Fruit fly (Drosophila melanogaster) whole organism, embryonic: ENCODE results near the gene Fur2.

Experiments used
- Atf3 ChIP-seq: fragments of 200-800 bp; sonication (Bioruptor generic); optimal IDR thresholded peaks from 3 replicates; lab custom pipeline; 2016; ENCODE audit warnings: missing biosample characterization, missing genetic modification characterization
- Awh ChIP-seq: fragments of 200-800 bp; sonication (Bioruptor generic); IDR thresholded peaks from 2 replicates; pipeline ENCODE4, ENCODE4 v1.3.6; 2022; ENCODE audit warnings: missing biosample characterization, missing genetic modification characterization
- Bteb2 ChIP-seq: fragments of 200-800 bp; sonication (Bioruptor generic); optimal IDR thresholded peaks from 2 replicates; lab custom pipeline; 2016; ENCODE audit warnings: missing biosample characterization, missing genetic modification characterization
- CG10321 ChIP-seq: fragments of 200-800 bp; sonication (Bioruptor generic); IDR thresholded peaks from 2 replicates; pipeline ENCODE4 v1.3.6; 2022; ENCODE audit warnings: missing biosample characterization, missing genetic modification characterization
- CG12104 ChIP-seq: fragments of 200-800 bp; sonication (Bioruptor generic); optimal IDR thresholded peaks from 3 replicates; lab custom pipeline; 2016; ENCODE audit warnings: missing biosample characterization, missing genetic modification characterization
- CG12769 ChIP-seq: fragments of 200-800 bp; sonication (Bioruptor generic); optimal IDR thresholded peaks from 2 replicates; lab custom pipeline; 2019; ENCODE audit warnings: missing biosample characterization, mild to moderate bottlenecking, missing genetic modification characterization, moderate library complexity
- CG14014 ChIP-seq: fragments of 200-800 bp; sonication (Bioruptor generic); IDR thresholded peaks from 2 replicates; pipeline ENCODE4 v1.3.6; 2022; ENCODE audit warnings: missing biosample characterization, missing genetic modification characterization
- CG15696 ChIP-seq: fragments of 200-800 bp; sonication (Bioruptor generic); optimal IDR thresholded peaks from 2 replicates; lab custom pipeline; 2019; ENCODE audit warnings: missing biosample characterization, mild to moderate bottlenecking, missing genetic modification characterization, moderate library complexity
- CG18476 ChIP-seq: fragments of 200-800 bp; sonication (Bioruptor generic); optimal IDR thresholded peaks from 2 replicates; lab custom pipeline; 2016; ENCODE audit warnings: missing biosample characterization, mild to moderate bottlenecking, missing genetic modification characterization
- CG2202 ChIP-seq: fragments of 200-800 bp; sonication (Bioruptor generic); optimal IDR thresholded peaks from 2 replicates; lab custom pipeline; 2018; ENCODE audit warnings: missing biosample characterization, mild to moderate bottlenecking, missing genetic modification characterization
- CG31224 ChIP-seq: fragments of 200-800 bp; sonication (Bioruptor generic); IDR thresholded peaks from 2 replicates; pipeline ENCODE4 v1.3.6; 2022; ENCODE audit warnings: missing biosample characterization, missing genetic modification characterization
- CG34224 ChIP-seq: fragments of 200-800 bp; sonication (Bioruptor generic); IDR thresholded peaks from 3 replicates; pipeline ENCODE4 v1.3.6; 2022; ENCODE audit warnings: missing biosample characterization, missing genetic modification characterization; ENCODE audit not compliant: partially characterized antibody
- CG5180 ChIP-seq: fragments of 200-800 bp; sonication (Bioruptor generic); optimal IDR thresholded peaks from 3 replicates; lab custom pipeline; 2017; ENCODE audit warnings: missing biosample characterization, missing genetic modification characterization, mild to moderate bottlenecking, moderate library complexity, missing genetic modification reagents
- CG5245 ChIP-seq: fragments of 200-800 bp; sonication (Bioruptor generic); optimal IDR thresholded peaks from 3 replicates; lab custom pipeline; 2016; ENCODE audit warnings: missing biosample characterization, missing genetic modification characterization
- CG6175 ChIP-seq: fragments of 200-800 bp; sonication (Bioruptor generic); IDR thresholded peaks from 3 replicates; pipeline ENCODE4 v1.3.6; 2022; ENCODE audit warnings: missing biosample characterization, missing genetic modification characterization
- CG8359 ChIP-seq: fragments of 200-800 bp; sonication (Bioruptor generic); optimal IDR thresholded peaks from 2 replicates; lab custom pipeline; 2017; ENCODE audit warnings: missing biosample characterization, mild to moderate bottlenecking, missing genetic modification characterization, borderline replicate concordance
- Dek ChIP-seq: fragments of 200-800 bp; sonication (Bioruptor generic); optimal IDR thresholded peaks from 3 replicates; lab custom pipeline; 2019; ENCODE audit warnings: missing biosample characterization, mild to moderate bottlenecking, missing genetic modification characterization, moderate library complexity
- Dfd ChIP-seq, 2 experiments: fragments of >200 bp; optimal IDR thresholded peaks; 2 replicates each; lab custom pipeline; 2017; ENCODE audit warnings: missing biosample characterization in 2 of 2, missing genetic modification characterization in 2 of 2
- Dip2 ChIP-seq: fragments of 200-800 bp; sonication (Bioruptor generic); IDR thresholded peaks from 2 replicates; pipeline ENCODE4 v1.3.6; 2022; ENCODE audit warnings: missing biosample characterization, missing genetic modification characterization
- Dp ChIP-seq: fragments of 200-800 bp; sonication (Bioruptor generic); optimal IDR thresholded peaks from 2 replicates; lab custom pipeline; 2018; ENCODE audit warnings: missing biosample characterization, mild to moderate bottlenecking, missing genetic modification characterization, moderate library complexity
- Drgx ChIP-seq: fragments of 200-800 bp; sonication (Bioruptor generic); IDR thresholded peaks from 2 replicates; pipeline ENCODE4 v1.3.6; 2022; ENCODE audit warnings: missing biosample characterization, missing genetic modification characterization
- E2f1 ChIP-seq: fragments of 200-800 bp; sonication (Bioruptor generic); IDR thresholded peaks from 2 replicates; pipeline ENCODE4 v1.3.6; 2022; ENCODE audit warnings: missing biosample characterization, missing genetic modification characterization
- Gug ChIP-seq: fragments of 200-800 bp; sonication (Bioruptor generic); IDR thresholded peaks from 4 replicates; pipeline ENCODE4 v1.3.6; 2022; ENCODE audit warnings: missing biosample characterization, missing genetic modification characterization
- Hand ChIP-seq: fragments of 200-800 bp; sonication (Bioruptor generic); optimal IDR thresholded peaks from 2 replicates; lab custom pipeline; 2017; ENCODE audit warnings: mild to moderate bottlenecking, missing biosample characterization, missing genetic modification reagents, missing genetic modification characterization
- Hr51 ChIP-seq, 2 experiments: fragments of 200-800 bp; sonication (Bioruptor generic); optimal IDR thresholded peaks; 2 replicates in 1 of 2; 3 replicates in 1 of 2; lab custom pipeline; 2016 to 2018; ENCODE audit warnings: missing biosample characterization in 2 of 2, missing genetic modification characterization in 2 of 2, mild to moderate bottlenecking in 1 of 2, moderate library complexity in 1 of 2
- Mad ChIP-seq: fragments of 200-800 bp; sonication (Bioruptor generic); optimal IDR thresholded peaks from 2 replicates; lab custom pipeline; 2016; ENCODE audit warnings: missing biosample characterization, missing genetic modification characterization
- Mrtf ChIP-seq: fragments of 200-800 bp; sonication (Bioruptor generic); IDR thresholded peaks from 3 replicates; pipeline ENCODE4 v1.3.6; 2022; ENCODE audit warnings: missing biosample characterization, missing genetic modification characterization
- Neu2 ChIP-seq: fragments of 200-800 bp; sonication (Bioruptor generic); optimal IDR thresholded peaks from 3 replicates; lab custom pipeline; 2016; ENCODE audit warnings: missing biosample characterization, missing genetic modification characterization, borderline replicate concordance
- Nf-YA ChIP-seq: fragments of 200-800 bp; sonication (Bioruptor generic); IDR thresholded peaks from 2 replicates; pipeline ENCODE4 v1.3.6; 2022; ENCODE audit warnings: missing biosample characterization, missing genetic modification characterization
- Sin3A ChIP-seq: fragments of >200 bp; optimal IDR thresholded peaks from 2 replicates; lab custom pipeline; 2018
- Sry-δ ChIP-seq: fragments of 200-800 bp; sonication (Bioruptor generic); optimal IDR thresholded peaks from 2 replicates; lab custom pipeline; 2016; ENCODE audit warnings: missing biosample characterization, missing genetic modification characterization
- Ssrp ChIP-seq: fragments of 200-800 bp; sonication (Bioruptor generic); optimal IDR thresholded peaks from 2 replicates; lab custom pipeline; 2018; ENCODE audit warnings: missing biosample characterization, mild to moderate bottlenecking, missing genetic modification characterization, moderate library complexity
- Xbp1 ChIP-seq: fragments of 200-800 bp; sonication (Bioruptor generic); optimal IDR thresholded peaks from 3 replicates; lab custom pipeline; 2016; ENCODE audit warnings: missing biosample characterization, mild to moderate bottlenecking, missing genetic modification characterization
- ara ChIP-seq: fragments of 200-800 bp; sonication (Bioruptor generic); IDR thresholded peaks from 2 replicates; pipeline ENCODE4 v1.3.6; 2022; ENCODE audit warnings: missing biosample characterization, missing genetic modification characterization
- disco-r ChIP-seq: fragments of 200-800 bp; sonication (Bioruptor generic); optimal IDR thresholded peaks from 2 replicates; lab custom pipeline; 2016; ENCODE audit warnings: missing biosample characterization, missing genetic modification characterization
- gro ChIP-seq: fragments of 200-800 bp; sonication (Bioruptor generic); optimal IDR thresholded peaks from 2 replicates; lab custom pipeline; 2016; ENCODE audit warnings: missing biosample characterization, missing genetic modification characterization
- gsb-n ChIP-seq: fragments of 200-800 bp; sonication (Bioruptor generic); optimal IDR thresholded peaks from 3 replicates; lab custom pipeline; 2018; ENCODE audit warnings: missing biosample characterization, mild to moderate bottlenecking, missing genetic modification characterization
- jigr1 ChIP-seq: fragments of 200-800 bp; sonication (Bioruptor generic); IDR thresholded peaks from 3 replicates; pipeline ENCODE4 v1.3.6; 2022; ENCODE audit warnings: missing biosample characterization, missing genetic modification characterization
- ken ChIP-seq: fragments of 200-800 bp; sonication (Bioruptor generic); IDR thresholded peaks from 3 replicates; pipeline ENCODE4 v1.3.6; 2022; ENCODE audit warnings: missing biosample characterization, missing genetic modification characterization
- knrl ChIP-seq: fragments of 200-800 bp; sonication (Bioruptor generic); IDR thresholded peaks from 3 replicates; pipeline ENCODE4 v1.3.6; 2022; ENCODE audit warnings: missing biosample characterization, missing genetic modification characterization; ENCODE audit not compliant: partially characterized antibody
- maf-S ChIP-seq: fragments of 200-800 bp; sonication (Bioruptor generic); optimal IDR thresholded peaks from 2 replicates; lab custom pipeline; 2016; ENCODE audit warnings: missing biosample characterization, missing genetic modification characterization
- mld ChIP-seq: fragments of 200-800 bp; sonication (Bioruptor generic); IDR thresholded peaks from 3 replicates; pipeline ENCODE4 v1.3.6; 2022; ENCODE audit warnings: missing biosample characterization, missing genetic modification characterization; ENCODE audit not compliant: partially characterized antibody
- nerfin-1 ChIP-seq: fragments of 200-800 bp; sonication (Bioruptor generic); optimal IDR thresholded peaks from 3 replicates; lab custom pipeline; 2019; ENCODE audit warnings: missing biosample characterization, mild to moderate bottlenecking, missing genetic modification characterization, moderate library complexity
- odd ChIP-seq: fragments of 200-800 bp; sonication (Bioruptor generic); optimal IDR thresholded peaks from 2 replicates; lab custom pipeline; 2017; ENCODE audit warnings: missing biosample characterization, mild to moderate bottlenecking, missing genetic modification characterization
- pan ChIP-seq, 4 experiments: fragments of >200 bp in 3 of 4; fragments of 200-800 bp in 1 of 4; sonication (Bioruptor generic) in 1 of 4; optimal IDR thresholded peaks in 3 of 4; IDR thresholded peaks in 1 of 4; 2 replicates each; pipeline versions ENCODE4 v1.3.6 to Lab custom; 2017 to 2022; ENCODE audit warnings: missing biosample characterization in 2 of 4, missing genetic modification characterization in 2 of 4, mixed read lengths in 1 of 4
- pros ChIP-seq: fragments of 200-800 bp; sonication (Bioruptor generic); optimal IDR thresholded peaks from 3 replicates; lab custom pipeline; 2019; ENCODE audit warnings: missing biosample characterization, mild to moderate bottlenecking, missing genetic modification characterization, moderate library complexity
- row ChIP-seq: fragments of 200-800 bp; sonication (Bioruptor generic); IDR thresholded peaks from 3 replicates; pipeline ENCODE4 v1.3.6; 2022; ENCODE audit warnings: missing biosample characterization, missing genetic modification characterization
- scrt ChIP-seq: fragments of 200-800 bp; sonication (Bioruptor generic); optimal IDR thresholded peaks from 2 replicates; lab custom pipeline; 2018; ENCODE audit warnings: missing biosample characterization, mild to moderate bottlenecking, missing genetic modification characterization, moderate library complexity

Fur2 gene

dm6 chrX:16383667-16384515, 11.0 kb downstream of the Fur2 start:
- no peak for TF ChIP-seq Gug
- no peak for TF ChIP-seq jigr1 (GFP tag; lab: Robert Waterston, UW)
- peak; percentile 86 for TF ChIP-seq odd (GFP tag; lab: Kevin White, UChicago)
- no peak for TF ChIP-seq Dp
- TF ChIP-seq Drgx (GFP tag; lab: Robert Waterston, UW), result no peak
- no peak for TF ChIP-seq Neu2
- peak; percentile 40; the same call in 1 of the 2 replicates for TF ChIP-seq CG31224
- peak; percentile 71 for TF ChIP-seq CG12104 (GFP tag; lab: Kevin White, UChicago)
- TF ChIP-seq gsb-n, result peak; percentile 75
- TF ChIP-seq CG6175, result no peak
- TF ChIP-seq scrt, result peak; percentile 80
- no peak for TF ChIP-seq pan (optimal IDR thresholded peaks at IDR 0.05; lab: Kevin White, UChicago)
- TF ChIP-seq pan (GFP tag; optimal IDR thresholded peaks at IDR 0.05 in 1 of 2, IDR thresholded peaks at IDR 0.05 in 1 of 2), result peak in 1 of 2 experiments; percentile 32
- TF ChIP-seq disco-r (GFP tag; lab: Kevin White, UChicago), result peak; percentile 33
- TF ChIP-seq nerfin-1 (tag; lab: Kevin White, UChicago), result peak; percentile 82
- TF ChIP-seq Dfd (GFP tag; optimal IDR thresholded peaks at IDR 0.05; lab: Kevin White, UChicago), result no peak
- TF ChIP-seq ara (GFP tag; lab: Robert Waterston, UW), result peak; percentile 38; the same call in 1 of the 2 replicates
- TF ChIP-seq Dip2 (GFP tag; lab: Robert Waterston, UW), result no peak
- no peak for TF ChIP-seq ken (GFP tag; lab: Robert Waterston, UW)
- TF ChIP-seq CG34224 (GFP tag; lab: Robert Waterston, UW), result no peak
- TF ChIP-seq CG10321 (GFP tag; lab: Robert Waterston, UW), result no peak
- peak; percentile 59 for TF ChIP-seq maf-S (GFP tag; lab: Kevin White, UChicago)
- no peak for TF ChIP-seq mld (GFP tag; lab: Robert Waterston, UW)
- no peak for TF ChIP-seq row
- no peak; the same call in 1 of the 2 replicates for TF ChIP-seq E2f1
- no peak for TF ChIP-seq Mrtf
- TF ChIP-seq CG14014, result peak; percentile 80; the same call in 1 of the 2 replicates
- TF ChIP-seq CG8359 (GFP tag; lab: Kevin White, UChicago), result peak; percentile 36
- no peak for TF ChIP-seq Mad (GFP tag; lab: Kevin White, UChicago)
- TF ChIP-seq gro (GFP tag; lab: Kevin White, UChicago), result peak; percentile 72
- TF ChIP-seq Ssrp (tag; lab: Kevin White, UChicago), result no peak
- peak in 1 of 2 experiments; percentile 4 for TF ChIP-seq Hr51 (GFP tag; optimal IDR thresholded peaks at IDR 0.05; lab: Kevin White, UChicago)
- TF ChIP-seq CG12769 (tag; lab: Kevin White, UChicago), result no peak
- peak; percentile 38 for TF ChIP-seq pros (GFP tag; lab: Kevin White, UChicago)
- TF ChIP-seq Sry-δ (GFP tag; lab: Kevin White, UChicago), result peak; percentile 11
- TF ChIP-seq Sin3A (lab: Kevin White, UChicago), result no peak
- TF ChIP-seq CG18476 (GFP tag; lab: Kevin White, UChicago), result peak; percentile 59
- peak; percentile 15 for TF ChIP-seq CG5245 (GFP tag; lab: Kevin White, UChicago)
- TF ChIP-seq Awh, result peak; percentile 81
- peak; percentile 78 for TF ChIP-seq CG5180 (GFP tag; lab: Kevin White, UChicago)
- TF ChIP-seq Hand (GFP tag; lab: Kevin White, UChicago), result peak; percentile 78
- peak; percentile 32; the same call in 1 of the 2 replicates for TF ChIP-seq Nf-YA (GFP tag; lab: Robert Waterston, UW)
- peak; percentile 90 for TF ChIP-seq CG15696 (tag; lab: Kevin White, UChicago)
- TF ChIP-seq Dek, result no peak
- peak; percentile 75 for TF ChIP-seq CG2202 (tag; lab: Kevin White, UChicago)
- no peak for TF ChIP-seq Xbp1 (GFP tag; lab: Kevin White, UChicago)
- no peak for TF ChIP-seq knrl (GFP tag; lab: Robert Waterston, UW)
- TF ChIP-seq Atf3 (GFP tag; lab: Kevin White, UChicago), result no peak
- peak; percentile 72 for TF ChIP-seq Bteb2
